Worm (Caenorhabditis elegans) whole organism, L2 larva: Measurements from ENCODE around the gene C48B4.10.

ENCODE experiments used
- C34F6.9 ChIP-seq: fragments of 150-350 bp; optimal IDR thresholded peaks from 2 replicates; lab custom pipeline; 2014; ENCODE audit warnings: missing biosample characterization, missing genetic modification characterization
- F13H6.1 ChIP-seq: sonication (generic microtip); optimal IDR thresholded peaks from 2 replicates; lab custom pipeline; 2016; ENCODE audit warnings: missing genetic modification characterization, missing compliant biosample characterization
- R02D3.7 ChIP-seq: fragments of 150-350 bp; optimal IDR thresholded peaks from 2 replicates; lab custom pipeline; 2014; ENCODE audit warnings: missing biosample characterization, missing genetic modification characterization
- Y55F3AM.14 ChIP-seq: fragments of 200-800 bp; sonication (Bioruptor generic); optimal IDR thresholded peaks from 2 replicates; lab custom pipeline; 2018; ENCODE audit warnings: mild to moderate bottlenecking, missing genetic modification characterization, missing compliant biosample characterization
- ZK546.5 ChIP-seq: sonication (generic microtip); optimal IDR thresholded peaks from 2 replicates; lab custom pipeline; 2017; ENCODE audit warnings: missing biosample characterization, missing genetic modification characterization
- alr-1 ChIP-seq: fragments of 150-350 bp; optimal IDR thresholded peaks from 2 replicates; lab custom pipeline; 2014; ENCODE audit warnings: missing biosample characterization, missing genetic modification characterization
- ama-1 ChIP-seq: fragments of 150-350 bp; optimal IDR thresholded peaks from 2 replicates; lab custom pipeline; 2018; ENCODE audit warnings: inconsistent platforms
- blmp-1 ChIP-seq: sonication (generic microtip); optimal IDR thresholded peaks from 2 replicates; lab custom pipeline; 2017; ENCODE audit warnings: missing genetic modification characterization, mild to moderate bottlenecking, missing compliant biosample characterization, antibody characterized with exemption, moderate library complexity; ENCODE audit not compliant: insufficient read depth
- ceh-16 ChIP-seq: fragments of 150-350 bp; optimal IDR thresholded peaks from 2 replicates; lab custom pipeline; 2014; ENCODE audit warnings: missing biosample characterization, missing genetic modification characterization
- ceh-82 ChIP-seq: fragments of 150-350 bp; optimal IDR thresholded peaks from 2 replicates; lab custom pipeline; 2014; ENCODE audit warnings: missing biosample characterization, missing genetic modification characterization
- crh-2 ChIP-seq: sonication (generic microtip); optimal IDR thresholded peaks from 2 replicates; lab custom pipeline; 2017; ENCODE audit warnings: missing biosample characterization, missing genetic modification characterization
- dmd-4 ChIP-seq: sonication (generic microtip); optimal IDR thresholded peaks from 2 replicates; lab custom pipeline; 2017; ENCODE audit warnings: missing biosample characterization, missing genetic modification characterization
- egl-27 ChIP-seq: sonication (generic microtip); optimal IDR thresholded peaks from 3 replicates; lab custom pipeline; 2017; ENCODE audit warnings: missing biosample characterization, missing genetic modification reagents, missing genetic modification characterization
- elt-1 ChIP-seq: fragments of 150-350 bp; optimal IDR thresholded peaks from 2 replicates; lab custom pipeline; 2014; ENCODE audit warnings: missing biosample characterization, missing genetic modification characterization
- fos-1 ChIP-seq: fragments of 150-350 bp; optimal IDR thresholded peaks from 2 replicates; lab custom pipeline; 2014; ENCODE audit warnings: missing biosample characterization, missing genetic modification characterization
- gmeb-1 ChIP-seq: fragments of 150-350 bp; optimal IDR thresholded peaks from 2 replicates; lab custom pipeline; 2014; ENCODE audit warnings: missing biosample characterization, missing genetic modification characterization
- lin-11 ChIP-seq: fragments of 150-350 bp; sonication (generic microtip); optimal IDR thresholded peaks from 2 replicates; lab custom pipeline; 2014; ENCODE audit warnings: missing biosample characterization, missing genetic modification characterization, inconsistent platforms, mixed read lengths
- lin-13 ChIP-seq: fragments of 150-350 bp; optimal IDR thresholded peaks from 2 replicates; lab custom pipeline; 2014; ENCODE audit warnings: missing biosample characterization, missing genetic modification reagents, missing genetic modification characterization
- lsy-2 ChIP-seq, 2 experiments: fragments of 150-350 bp in 1 of 2; sonication (generic microtip) in 1 of 2; optimal IDR thresholded peaks; 2 replicates each; lab custom pipeline; 2014 to 2017; ENCODE audit warnings: missing biosample characterization in 2 of 2, missing genetic modification characterization in 2 of 2
- mab-5 ChIP-seq: fragments of 150-350 bp; optimal IDR thresholded peaks from 2 replicates; lab custom pipeline; 2014; ENCODE audit warnings: missing biosample characterization, missing genetic modification characterization
- mbf-1 ChIP-seq: sonication (generic microtip); optimal IDR thresholded peaks from 2 replicates; lab custom pipeline; 2017; ENCODE audit warnings: missing biosample characterization, missing genetic modification characterization
- mdl-1 ChIP-seq, 2 experiments: fragments of 150-350 bp in 1 of 2; sonication (generic microtip) in 1 of 2; optimal IDR thresholded peaks; 2 replicates each; lab custom pipeline; 2017; ENCODE audit warnings: missing biosample characterization in 2 of 2, missing genetic modification characterization in 2 of 2
- nhr-10 ChIP-seq: sonication (generic microtip); optimal IDR thresholded peaks from 2 replicates; lab custom pipeline; 2017; ENCODE audit warnings: missing biosample characterization, missing genetic modification characterization
- nhr-11 ChIP-seq: fragments of 150-350 bp; optimal IDR thresholded peaks from 2 replicates; lab custom pipeline; 2014; ENCODE audit warnings: missing biosample characterization, missing genetic modification characterization
- nhr-12 ChIP-seq: fragments of 150-350 bp; optimal IDR thresholded peaks from 2 replicates; lab custom pipeline; 2014; ENCODE audit warnings: missing biosample characterization, missing genetic modification characterization
- nhr-129 ChIP-seq: fragments of 150-350 bp; optimal IDR thresholded peaks from 2 replicates; lab custom pipeline; 2014; ENCODE audit warnings: missing biosample characterization, missing genetic modification characterization
- nhr-21 ChIP-seq: fragments of 150-350 bp; optimal IDR thresholded peaks from 2 replicates; lab custom pipeline; 2014; ENCODE audit warnings: missing biosample characterization, missing genetic modification characterization
- nhr-23 ChIP-seq: fragments of 150-350 bp; optimal IDR thresholded peaks from 2 replicates; lab custom pipeline; 2014; ENCODE audit warnings: missing biosample characterization, missing genetic modification reagents, missing genetic modification characterization
- nhr-237 ChIP-seq: fragments of 150-350 bp; optimal IDR thresholded peaks from 2 replicates; lab custom pipeline; 2014; ENCODE audit warnings: missing biosample characterization, missing genetic modification characterization
- nhr-25 ChIP-seq: fragments of 150-350 bp; sonication (generic microtip); optimal IDR thresholded peaks from 3 replicates; lab custom pipeline; 2014; ENCODE audit warnings: missing biosample characterization, missing genetic modification characterization
- nhr-6 ChIP-seq: fragments of 150-350 bp; optimal IDR thresholded peaks from 2 replicates; lab custom pipeline; 2014; ENCODE audit warnings: missing biosample characterization, missing genetic modification characterization
- nhr-77 ChIP-seq: fragments of 150-350 bp; optimal IDR thresholded peaks from 2 replicates; lab custom pipeline; 2014; ENCODE audit warnings: missing biosample characterization, missing genetic modification characterization
- peb-1 ChIP-seq: fragments of 150-350 bp; optimal IDR thresholded peaks from 2 replicates; lab custom pipeline; 2014; ENCODE audit warnings: missing biosample characterization, missing genetic modification characterization
- sem-4 ChIP-seq: fragments of 150-350 bp; optimal IDR thresholded peaks from 2 replicates; lab custom pipeline; 2014; ENCODE audit warnings: missing biosample characterization, missing genetic modification reagents, missing genetic modification characterization
- skn-1 ChIP-seq: sonication (generic microtip); optimal IDR thresholded peaks from 2 replicates; lab custom pipeline; 2017; ENCODE audit warnings: missing biosample characterization, missing genetic modification characterization
- sma-3 ChIP-seq: sonication (generic microtip); optimal IDR thresholded peaks from 2 replicates; lab custom pipeline; 2016; ENCODE audit warnings: missing genetic modification reagents, missing genetic modification characterization, missing compliant biosample characterization
- sma-9 ChIP-seq, 2 experiments: fragments of 150-350 bp in 1 of 2; sonication (generic microtip) in 1 of 2; optimal IDR thresholded peaks; 2 replicates each; lab custom pipeline; 2014 to 2016; ENCODE audit warnings: missing genetic modification characterization in 2 of 2, mild to moderate bottlenecking in 1 of 2, missing biosample characterization in 1 of 2, missing compliant biosample characterization in 1 of 2, missing genetic modification reagents in 1 of 2, moderate library complexity in 1 of 2
- snpc-4 ChIP-seq: fragments of 150-350 bp; optimal IDR thresholded peaks from 2 replicates; lab custom pipeline; 2014; ENCODE audit warnings: missing biosample characterization, missing genetic modification characterization
- unc-39 ChIP-seq: fragments of 150-350 bp; optimal IDR thresholded peaks from 2 replicates; lab custom pipeline; 2014; ENCODE audit warnings: missing biosample characterization, missing genetic modification characterization
- unc-55 ChIP-seq: fragments of 150-350 bp; sonication (generic microtip); optimal IDR thresholded peaks from 3 replicates; lab custom pipeline; 2014; ENCODE audit warnings: missing biosample characterization, missing genetic modification reagents, missing genetic modification characterization
- unc-62 ChIP-seq: fragments of 150-350 bp; optimal IDR thresholded peaks from 2 replicates; lab custom pipeline; 2014; ENCODE audit warnings: missing biosample characterization, missing genetic modification reagents, missing genetic modification characterization
- zag-1 ChIP-seq: fragments of 150-350 bp; optimal IDR thresholded peaks from 2 replicates; lab custom pipeline; 2014; ENCODE audit warnings: missing biosample characterization, missing genetic modification characterization
- ztf-1 ChIP-seq: fragments of 200-800 bp; sonication (Bioruptor generic); conservative IDR thresholded peaks from 2 replicates; pipeline ENCODE4 v1.3.6; 2022; ENCODE audit warnings: missing genetic modification characterization, missing compliant biosample characterization
- ztf-4 ChIP-seq: fragments of 150-350 bp; optimal IDR thresholded peaks from 2 replicates; lab custom pipeline; 2014; ENCODE audit warnings: missing biosample characterization, missing genetic modification characterization

The C48B4.10 gene

ce11 chrIII:9525252-9525651 lies 39.1 kb downstream of the C48B4.10 start, which contains the start of gene trpp-3:
trpp-3 (plus strand) TSS chrIII:9525552.
- TF ChIP-seq nhr-237 (tag; lab: Kevin White, UChicago) (no peak), nhr-77 (tag; lab: Kevin White, UChicago) (no peak), egl-27 (tag; lab: Kevin White, UChicago) (no peak), lsy-2 (tag; optimal IDR thresholded peaks at IDR 0.05; lab: Kevin White, UChicago) (no peak), gmeb-1 (tag; lab: Kevin White, UChicago) (no peak), crh-2 (tag; lab: Kevin White, UChicago) (no peak), nhr-23 (tag; lab: Kevin White, UChicago) (no peak), sem-4 (tag; lab: Kevin White, UChicago) (no peak), nhr-12 (tag; lab: Kevin White, UChicago) (no peak), unc-55 (GFP tag; lab: Kevin White, UChicago) (no peak), Y55F3AM.14 (GFP tag; lab: Kevin White, UChicago) (no peak), ztf-1 (no peak), unc-62 (GFP tag; lab: Kevin White, UChicago) (no peak), sma-3 (GFP tag; lab: Kevin White, UChicago) (no peak), ztf-4 (tag; lab: Kevin White, UChicago) (no peak), nhr-11 (tag; lab: Kevin White, UChicago) (no peak)

ce11 chrIII:9523581-9523980 lies 40.7 kb downstream of the C48B4.10 start, which contains the start of gene mrps-23:
mrps-23 (minus strand) TSS chrIII:9523672.
- peak; percentile 14 for TF ChIP-seq nhr-25
- peak in 1 of 2 experiments; percentile 31 for TF ChIP-seq lsy-2 (tag; optimal IDR thresholded peaks at IDR 0.05; lab: Kevin White, UChicago)
- peak; percentile 24 for TF ChIP-seq unc-55 (GFP tag; lab: Kevin White, UChicago)
- TF ChIP-seq R02D3.7, result no peak

- TF ChIP-seq nhr-21 (peak; percentile 84), sem-4 (tag; lab: Kevin White, UChicago) (peak; percentile 67), egl-27 (tag; lab: Kevin White, UChicago) (no peak), F13H6.1 (tag; lab: Kevin White, UChicago) (peak; percentile 91), snpc-4 (peak; percentile 48), ceh-82 (tag; lab: Kevin White, UChicago) (peak; percentile 12), nhr-10 (tag; lab: Kevin White, UChicago) (peak; percentile 73), dmd-4 (tag; lab: Kevin White, UChicago) (no peak), crh-2 (tag; lab: Kevin White, UChicago) (peak; percentile 86), C34F6.9 (peak; percentile 98), zag-1 (tag; lab: Kevin White, UChicago) (peak; percentile 81), skn-1 (tag; lab: Kevin White, UChicago) (no peak), sma-9 (GFP tag; optimal IDR thresholded peaks at IDR 0.05; lab: Kevin White, UChicago) (peak; percentile 84), sma-9 (tag; optimal IDR thresholded peaks at IDR 0.05; lab: Kevin White, UChicago) (no peak), ZK546.5 (peak; percentile 33), ztf-4 (tag; lab: Kevin White, UChicago) (peak; percentile 50), fos-1 (tag; lab: Kevin White, UChicago) (peak; percentile 73), nhr-25 (peak; percentile 90), elt-1 (tag; lab: Kevin White, UChicago) (no peak), gmeb-1 (tag; lab: Kevin White, UChicago) (peak; percentile 89), Y55F3AM.14 (GFP tag; lab: Kevin White, UChicago) (no peak), unc-55 (GFP tag; lab: Kevin White, UChicago) (peak; percentile 94), peb-1 (tag; lab: Kevin White, UChicago) (no peak), lsy-2 (tag; optimal IDR thresholded peaks at IDR 0.05; lab: Kevin White, UChicago) (peak; percentile 86 to 95), R02D3.7 (peak; percentile 15), blmp-1 (tag; lab: Kevin White, UChicago) (peak; percentile 36), nhr-23 (tag; lab: Kevin White, UChicago) (no peak), sma-3 (GFP tag; lab: Kevin White, UChicago) (peak; percentile 89), ama-1 (lab: Kevin White, UChicago) (peak; percentile 42), alr-1 (no peak), mab-5 (tag; lab: Kevin White, UChicago) (peak; percentile 89), nhr-129 (tag; lab: Kevin White, UChicago) (peak; percentile 96), nhr-6 (tag; lab: Kevin White, UChicago) (peak; percentile 72), ceh-16 (tag; lab: Kevin White, UChicago) (peak; percentile 60), unc-39 (no peak), nhr-237 (tag; lab: Kevin White, UChicago) (no peak), lin-11 (peak; percentile 85), lin-13 (peak; percentile 90), nhr-12 (tag; lab: Kevin White, UChicago) (no peak), mbf-1 (tag; lab: Kevin White, UChicago) (no peak), mdl-1 (tag; optimal IDR thresholded peaks at IDR 0.05; lab: Kevin White, UChicago) (peak in 1 of 2 experiments; percentile 46), ztf-1 (no peak)
Measured at ce11 chrIII:9521410-9522090, 42.8 kb downstream of the C48B4.10 start, which contains the start of the genes clu-1 and prp-40. clu-1 (minus strand) TSS chrIII:9521460. prp-40 (plus strand) TSS chrIII:9522075.
